Worm (Caenorhabditis elegans): ENCODE results near the gene C03H5.7.
A peak's percentile ranks its signal among the peaks of the same experiment; 100 is the strongest.

C03H5.7 gene

ce11 chrII:385957-386356 is 5.9 kb downstream of the C03H5.7 start, which contains the start of gene C03H5.3:
TSS of gene C03H5.3 (plus strand) at chrII:386088.
- TF ChIP-seq ztf-29 (GFP tag; IDR thresholded peaks at IDR 0.05) (no peak), ztf-23 (GFP tag; IDR thresholded peaks at IDR 0.05) (no peak), ref-1 (GFP tag; conservative IDR thresholded peaks at IDR 0.05) (no peak), T22C8.4 (GFP tag; IDR thresholded peaks at IDR 0.05) (no peak), med-1 (GFP tag; optimal IDR thresholded peaks at IDR 0.05; ENCODE audit: insufficient read depth) (no peak), flt-1 (GFP tag; IDR thresholded peaks at IDR 0.05) (no peak), klf-2 (GFP tag; conservative IDR thresholded peaks at IDR 0.05) (no peak), tab-1 (GFP tag; IDR thresholded peaks at IDR 0.05) (no peak), cog-1 (tag; optimal IDR thresholded peaks at IDR 0.05) (no peak)

DNA sequence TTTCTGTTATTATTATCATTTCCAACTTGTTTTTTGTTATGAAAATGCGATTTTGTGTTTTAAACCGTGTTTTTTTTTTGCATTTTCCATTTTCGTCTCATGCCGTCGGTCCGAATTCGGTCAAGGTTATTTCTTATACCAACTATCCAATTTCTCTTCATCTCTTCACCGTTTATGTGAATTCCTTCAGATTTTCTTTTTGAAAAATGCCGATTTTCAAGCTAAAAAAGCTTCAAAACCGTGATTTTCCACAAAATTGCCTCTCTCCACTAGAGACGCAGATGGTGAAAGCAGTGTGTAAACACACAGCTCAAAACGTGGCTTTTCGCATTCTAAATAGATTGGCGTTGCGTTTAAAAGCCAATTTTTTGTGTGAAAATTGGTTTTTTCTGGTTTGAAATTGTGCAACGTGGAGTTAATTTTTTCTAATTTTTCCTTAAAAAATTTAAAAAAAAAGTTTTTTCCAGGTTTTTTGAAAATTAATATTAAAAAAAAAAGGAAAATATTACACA is 7.9 kb downstream of the C03H5.7 start:
- TF ChIP-seq ref-1 (GFP tag; conservative IDR thresholded peaks at IDR 0.05) (no peak), klf-2 (GFP tag; conservative IDR thresholded peaks at IDR 0.05) (no peak), T22C8.4 (GFP tag; IDR thresholded peaks at IDR 0.05) (no peak), tab-1 (GFP tag; IDR thresholded peaks at IDR 0.05) (no peak), ztf-23 (GFP tag; IDR thresholded peaks at IDR 0.05) (no peak), med-1 (GFP tag; optimal IDR thresholded peaks at IDR 0.05; ENCODE audit: insufficient read depth) (no peak), flt-1 (GFP tag; IDR thresholded peaks at IDR 0.05) (no peak), ztf-29 (GFP tag; IDR thresholded peaks at IDR 0.05) (no peak), cog-1 (tag; optimal IDR thresholded peaks at IDR 0.05) (no peak)

ce11 chrII:388533-388932 is 8.5 kb downstream of the C03H5.7 start, which contains the start of gene nstp-4:
TSS of gene nstp-4 (plus strand) at chrII:388833.
- TF ChIP-seq cog-1 (tag; optimal IDR thresholded peaks at IDR 0.05) (no peak), ref-1 (GFP tag; conservative IDR thresholded peaks at IDR 0.05) (no peak), ztf-23 (GFP tag; IDR thresholded peaks at IDR 0.05) (no peak)

DNA sequence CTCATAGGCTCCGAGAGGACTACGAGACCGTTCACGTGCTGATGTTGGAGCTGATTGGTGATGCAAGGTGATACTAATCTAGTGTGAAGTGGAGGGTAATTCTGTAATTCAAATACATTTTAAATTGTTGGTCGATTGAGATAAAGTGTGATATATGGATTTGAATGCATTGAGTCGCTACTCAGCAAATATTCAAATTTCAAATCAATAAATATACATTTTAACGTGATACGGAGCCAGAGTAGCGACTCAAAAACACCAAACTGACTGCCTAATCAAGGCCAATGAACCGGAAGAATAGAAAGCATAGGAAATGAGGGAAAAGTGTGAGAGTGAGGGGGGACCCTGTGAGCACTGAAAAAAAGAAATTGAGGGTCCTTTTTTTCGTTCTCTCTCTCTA is 19.3 kb downstream of the C03H5.7 start, which contains the start of gene C03H5.6:
TSS of gene C03H5.6 (minus strand) at position 101 of the 400 bp plus-strand sequence.
- TF ChIP-seq ztf-23 (GFP tag; IDR thresholded peaks at IDR 0.05) (no peak), cog-1 (tag; optimal IDR thresholded peaks at IDR 0.05) (no peak), tab-1 (GFP tag; IDR thresholded peaks at IDR 0.05) (no peak), med-1 (GFP tag; optimal IDR thresholded peaks at IDR 0.05; ENCODE audit: insufficient read depth) (no peak), ref-1 (GFP tag; conservative IDR thresholded peaks at IDR 0.05) (no peak), flt-1 (GFP tag; IDR thresholded peaks at IDR 0.05) (no peak)

- TF ChIP-seq klf-2 (GFP tag; conservative IDR thresholded peaks at IDR 0.05) (no peak), ref-1 (GFP tag; conservative IDR thresholded peaks at IDR 0.05) (no peak), T22C8.4 (GFP tag; IDR thresholded peaks at IDR 0.05) (no peak), ztf-23 (GFP tag; IDR thresholded peaks at IDR 0.05) (no peak), tab-1 (GFP tag; IDR thresholded peaks at IDR 0.05) (no peak), med-1 (GFP tag; optimal IDR thresholded peaks at IDR 0.05; ENCODE audit: insufficient read depth) (no peak), flt-1 (GFP tag; IDR thresholded peaks at IDR 0.05) (no peak), cog-1 (tag; optimal IDR thresholded peaks at IDR 0.05) (no peak), ztf-29 (GFP tag; IDR thresholded peaks at IDR 0.05) (no peak)
These were observed 20.1 kb downstream of the C03H5.7 start for ce11 chrII:400167-400566.

ce11 chrII:401211-401610 is 21.2 kb downstream of the C03H5.7 start:
- TF ChIP-seq med-1 (GFP tag; optimal IDR thresholded peaks at IDR 0.05; ENCODE audit: insufficient read depth): no peak
- no peak for TF ChIP-seq T22C8.4 (GFP tag; IDR thresholded peaks at IDR 0.05)
- no peak for TF ChIP-seq klf-2 (GFP tag; conservative IDR thresholded peaks at IDR 0.05)
- TF ChIP-seq flt-1 (GFP tag; IDR thresholded peaks at IDR 0.05): no peak
- TF ChIP-seq cog-1 (tag; optimal IDR thresholded peaks at IDR 0.05): no peak
- no peak for TF ChIP-seq ztf-23 (GFP tag; IDR thresholded peaks at IDR 0.05)
- no peak for TF ChIP-seq ztf-29 (GFP tag; IDR thresholded peaks at IDR 0.05)
- TF ChIP-seq tab-1 (GFP tag; IDR thresholded peaks at IDR 0.05): no peak
- no peak for TF ChIP-seq ref-1 (GFP tag; conservative IDR thresholded peaks at IDR 0.05)

- TF ChIP-seq ztf-23 (GFP tag; IDR thresholded peaks at IDR 0.05) (no peak), ztf-29 (GFP tag; IDR thresholded peaks at IDR 0.05) (no peak), cog-1 (tag; optimal IDR thresholded peaks at IDR 0.05) (no peak), tab-1 (GFP tag; IDR thresholded peaks at IDR 0.05) (no peak), flt-1 (GFP tag; IDR thresholded peaks at IDR 0.05) (no peak), med-1 (GFP tag; optimal IDR thresholded peaks at IDR 0.05; ENCODE audit: insufficient read depth) (no peak), T22C8.4 (GFP tag; IDR thresholded peaks at IDR 0.05) (no peak), ref-1 (GFP tag; conservative IDR thresholded peaks at IDR 0.05) (no peak), klf-2 (GFP tag; conservative IDR thresholded peaks at IDR 0.05) (no peak)
These were observed 22.4 kb downstream of the C03H5.7 start, which contains the start of gene clec-10 for ce11 chrII:402435-402834. TSS of gene clec-10 (plus strand) at chrII:402678.

DNA sequence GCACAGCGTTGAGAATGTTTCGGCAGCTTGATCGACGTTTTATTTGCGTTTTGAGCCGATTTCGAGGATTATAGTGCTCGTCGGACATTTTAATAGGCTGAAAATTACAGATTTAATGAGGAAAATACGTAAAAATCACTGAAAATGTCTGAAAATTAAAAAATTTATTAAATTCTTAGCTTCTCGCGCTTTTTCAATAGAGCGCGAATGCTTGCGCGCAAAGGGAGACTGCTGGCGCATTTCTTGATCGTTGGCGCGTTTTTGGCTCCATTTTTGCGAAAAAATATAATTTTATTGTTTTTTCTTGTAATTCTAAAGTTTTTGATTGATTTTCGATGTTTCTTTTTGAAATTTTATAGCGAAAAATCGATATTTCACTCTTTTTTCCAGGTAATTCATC is 30.8 kb downstream of the C03H5.7 start, which contains the start of the genes dnsn-1 and C24H12.4:
TSS of gene dnsn-1 (minus strand) at position 101 of the 400 bp plus-strand sequence.
TSS of gene C24H12.4 (plus strand) at position 391 of the 400 bp plus-strand sequence.
- TF ChIP-seq ztf-23 (GFP tag; IDR thresholded peaks at IDR 0.05): no peak
- TF ChIP-seq cog-1 (tag; optimal IDR thresholded peaks at IDR 0.05): peak; percentile 62
- no peak for TF ChIP-seq med-1 (GFP tag; optimal IDR thresholded peaks at IDR 0.05; ENCODE audit: insufficient read depth)
- TF ChIP-seq T22C8.4 (GFP tag; IDR thresholded peaks at IDR 0.05): no peak
- TF ChIP-seq klf-2 (GFP tag; conservative IDR thresholded peaks at IDR 0.05): no peak

DNA sequence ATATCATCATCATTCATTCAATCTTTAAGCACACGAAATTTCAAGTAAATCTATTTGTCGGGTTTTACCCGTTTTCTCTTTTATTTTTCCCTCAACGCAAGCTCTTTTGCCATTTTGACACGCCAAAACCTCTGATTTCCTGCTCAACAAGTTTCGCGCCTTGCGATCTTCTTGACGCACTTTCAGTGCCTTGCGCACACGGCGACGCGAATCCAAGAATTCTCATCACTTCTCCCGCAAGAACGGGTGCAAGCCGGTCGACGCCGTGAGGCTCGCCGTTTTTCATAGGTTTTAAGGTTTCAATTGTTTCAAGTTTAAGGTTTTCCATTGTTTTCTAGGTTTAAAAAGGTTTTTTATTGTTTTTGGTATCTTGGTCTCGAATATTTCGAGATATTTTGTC is 36.8 kb downstream of the C03H5.7 start:
- TF ChIP-seq flt-1 (GFP tag; IDR thresholded peaks at IDR 0.05): peak; percentile 78; the same call in 1 of the 2 replicates
- TF ChIP-seq tab-1 (GFP tag; IDR thresholded peaks at IDR 0.05): peak; percentile 57; the same call in 1 of the 2 replicates
- TF ChIP-seq ztf-23 (GFP tag; IDR thresholded peaks at IDR 0.05): peak; percentile 73

DNA sequence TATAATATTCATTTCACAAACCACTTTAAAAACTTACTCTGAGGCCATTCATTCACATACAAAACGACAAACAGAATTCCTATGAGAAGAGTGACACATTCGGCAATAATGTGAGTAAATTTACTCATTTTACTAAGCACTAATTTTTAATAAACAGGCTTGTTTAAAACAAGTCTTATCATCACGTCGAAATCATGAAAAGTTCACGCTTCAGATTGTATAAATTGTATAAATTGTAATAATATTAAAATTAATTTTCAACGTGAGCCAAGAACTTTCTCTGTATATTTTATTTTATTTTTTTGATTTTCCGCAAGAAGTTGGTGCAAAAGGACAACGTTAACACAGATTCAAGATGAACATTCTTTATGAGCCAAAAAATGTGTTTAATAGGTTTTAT is 38.7 kb downstream of the C03H5.7 start, which contains the start of gene C24H12.6:
TSS of gene C24H12.6 (minus strand) at position 101 of the 400 bp plus-strand sequence.
- TF ChIP-seq med-1 (GFP tag; optimal IDR thresholded peaks at IDR 0.05; ENCODE audit: insufficient read depth) (no peak), flt-1 (GFP tag; IDR thresholded peaks at IDR 0.05) (no peak), cog-1 (tag; optimal IDR thresholded peaks at IDR 0.05) (no peak), tab-1 (GFP tag; IDR thresholded peaks at IDR 0.05) (no peak), ref-1 (GFP tag; conservative IDR thresholded peaks at IDR 0.05) (no peak), ztf-29 (GFP tag; IDR thresholded peaks at IDR 0.05) (no peak), ztf-23 (GFP tag; IDR thresholded peaks at IDR 0.05) (no peak), T22C8.4 (GFP tag; IDR thresholded peaks at IDR 0.05) (no peak), klf-2 (GFP tag; conservative IDR thresholded peaks at IDR 0.05) (no peak)
